Fruit fly (Drosophila melanogaster) whole organism, embryonic: ENCODE data around the gene Dic61B.
A peak's percentile ranks its signal among the peaks of the same experiment; 100 is the strongest.

Experiments used
- Abd-B ChIP-seq: fragments of 200-800 bp; sonication (Bioruptor generic); optimal IDR thresholded peaks from 2 replicates; lab custom pipeline; 2018; ENCODE audit warnings: missing biosample characterization, mild to moderate bottlenecking, missing genetic modification characterization, moderate library complexity
- CG10543 ChIP-seq: fragments of 200-800 bp; sonication (Bioruptor generic); optimal IDR thresholded peaks from 3 replicates; lab custom pipeline; 2017; ENCODE audit warnings: missing biosample characterization, mild to moderate bottlenecking, missing genetic modification characterization, moderate library complexity
- CG13775 ChIP-seq: fragments of 200-800 bp; sonication (Bioruptor generic); optimal IDR thresholded peaks from 3 replicates; lab custom pipeline; 2017; ENCODE audit warnings: missing biosample characterization, mild to moderate bottlenecking, missing genetic modification characterization
- CG14441 ChIP-seq: fragments of 200-800 bp; sonication (Bioruptor generic); IDR thresholded peaks from 2 replicates; pipeline ENCODE4 v1.3.6; 2022; ENCODE audit warnings: missing biosample characterization, missing genetic modification characterization
- CG15011 ChIP-seq: fragments of 200-800 bp; sonication (Bioruptor generic); optimal IDR thresholded peaks from 3 replicates; lab custom pipeline; 2018; ENCODE audit warnings: missing biosample characterization, mild to moderate bottlenecking, missing genetic modification characterization
- CG17359 ChIP-seq: fragments of 200-800 bp; sonication (Bioruptor generic); optimal IDR thresholded peaks from 3 replicates; lab custom pipeline; 2018; ENCODE audit warnings: missing biosample characterization, mild to moderate bottlenecking, missing genetic modification characterization, moderate library complexity
- CG32532 ChIP-seq: fragments of 200-800 bp; sonication (Bioruptor generic); IDR thresholded peaks from 2 replicates; pipeline ENCODE4 v1.3.6; 2022; ENCODE audit warnings: missing biosample characterization, missing genetic modification characterization
- CG32767 ChIP-seq: fragments of 200-800 bp; sonication (Bioruptor generic); IDR thresholded peaks from 2 replicates; pipeline ENCODE4 v1.3.6; 2022; ENCODE audit warnings: missing biosample characterization, missing genetic modification characterization
- CG34376 ChIP-seq: fragments of 200-800 bp; sonication (Bioruptor generic); optimal IDR thresholded peaks from 2 replicates; lab custom pipeline; 2018; ENCODE audit warnings: missing biosample characterization, mild to moderate bottlenecking, missing genetic modification characterization
- CG34422 ChIP-seq: fragments of 200-800 bp; sonication (Bioruptor generic); IDR thresholded peaks from 3 replicates; pipeline ENCODE4 v1.3.6; 2022; ENCODE audit warnings: missing biosample characterization, missing genetic modification characterization
- CG6175 ChIP-seq: fragments of 200-800 bp; sonication (Bioruptor generic); IDR thresholded peaks from 3 replicates; pipeline ENCODE4 v1.3.6; 2022; ENCODE audit warnings: missing biosample characterization, missing genetic modification characterization
- CG6765 ChIP-seq: fragments of 200-800 bp; sonication (Bioruptor generic); optimal IDR thresholded peaks from 3 replicates; lab custom pipeline; 2017; ENCODE audit warnings: missing biosample characterization, mild to moderate bottlenecking, missing genetic modification characterization
- CG8290 ChIP-seq, 3 experiments: fragments of 200-800 bp; sonication (Bioruptor generic); optimal IDR thresholded peaks; 2 replicates each; lab custom pipeline; 2016 to 2019; ENCODE audit warnings: missing biosample characterization in 3 of 3, missing genetic modification characterization in 3 of 3, mild to moderate bottlenecking in 2 of 3, moderate library complexity in 1 of 3
- CG9932 ChIP-seq: fragments of 200-800 bp; sonication (Bioruptor generic); IDR thresholded peaks from 2 replicates; pipeline ENCODE4 v1.3.6; 2022; ENCODE audit warnings: missing biosample characterization, missing genetic modification characterization
- Doc3 ChIP-seq: fragments of 200-800 bp; sonication (Bioruptor generic); IDR thresholded peaks from 3 replicates; pipeline ENCODE4 v1.3.6; 2022; ENCODE audit warnings: missing biosample characterization, missing genetic modification characterization; ENCODE audit not compliant: partially characterized antibody
- Drgx ChIP-seq: fragments of 200-800 bp; sonication (Bioruptor generic); IDR thresholded peaks from 2 replicates; pipeline ENCODE4 v1.3.6; 2022; ENCODE audit warnings: missing biosample characterization, missing genetic modification characterization
- E2f1 ChIP-seq: fragments of 200-800 bp; sonication (Bioruptor generic); IDR thresholded peaks from 2 replicates; pipeline ENCODE4 v1.3.6; 2022; ENCODE audit warnings: missing biosample characterization, missing genetic modification characterization
- Fer1 ChIP-seq: fragments of 200-800 bp; sonication (Bioruptor generic); optimal IDR thresholded peaks from 2 replicates; lab custom pipeline; 2017; ENCODE audit warnings: missing biosample characterization, mild to moderate bottlenecking, missing genetic modification characterization
- HmgZ ChIP-seq: fragments of 200-800 bp; sonication (Bioruptor generic); optimal IDR thresholded peaks from 2 replicates; lab custom pipeline; 2018; ENCODE audit warnings: missing biosample characterization, mild to moderate bottlenecking, missing genetic modification characterization
- Hmr ChIP-seq: fragments of 200-800 bp; sonication (Bioruptor generic); optimal IDR thresholded peaks from 3 replicates; lab custom pipeline; 2017; ENCODE audit warnings: mild to moderate bottlenecking, missing biosample characterization, missing genetic modification reagents, missing genetic modification characterization
- Meics ChIP-seq: fragments of 200-800 bp; sonication (Bioruptor generic); optimal IDR thresholded peaks from 2 replicates; lab custom pipeline; 2017; ENCODE audit warnings: missing biosample characterization, mild to moderate bottlenecking, missing genetic modification characterization
- NC2α ChIP-seq: fragments of 200-800 bp; sonication (Bioruptor generic); optimal IDR thresholded peaks from 2 replicates; lab custom pipeline; 2016; ENCODE audit warnings: missing biosample characterization, missing genetic modification characterization
- Nf-YC ChIP-seq: fragments of 200-800 bp; optimal IDR thresholded peaks from 3 replicates; lab custom pipeline; 2019; ENCODE audit warnings: missing biosample characterization, mild to moderate bottlenecking, missing genetic modification characterization, moderate library complexity
- Pdp1 ChIP-seq, 2 experiments: fragments of 200-800 bp; sonication (Bioruptor generic); optimal IDR thresholded peaks; 3 replicates each; lab custom pipeline; 2016; ENCODE audit warnings: missing biosample characterization in 2 of 2, missing genetic modification characterization in 2 of 2, mild to moderate bottlenecking in 1 of 2, moderate library complexity in 1 of 2
- Trl ChIP-seq, 3 experiments: fragments of >200 bp in 2 of 3; fragments of 200-800 bp in 1 of 3; sonication (Bioruptor generic) in 1 of 3; optimal IDR thresholded peaks; 2 replicates in 1 of 3; 3 replicates in 2 of 3; lab custom pipeline; 2016 to 2017; ENCODE audit warnings: missing biosample characterization in 1 of 3, missing genetic modification characterization in 1 of 3
- YL-1 ChIP-seq: fragments of 200-800 bp; sonication (Bioruptor generic); optimal IDR thresholded peaks from 3 replicates; lab custom pipeline; 2017; ENCODE audit warnings: missing biosample characterization, mild to moderate bottlenecking, missing genetic modification characterization
- bbx ChIP-seq: fragments of 200-800 bp; sonication (Bioruptor generic); IDR thresholded peaks from 2 replicates; pipeline ENCODE4 v1.3.6; 2022; ENCODE audit warnings: missing biosample characterization, missing genetic modification characterization; ENCODE audit not compliant: partially characterized antibody
- bsh ChIP-seq, 2 experiments: fragments of 200-800 bp; sonication (Bioruptor generic); optimal IDR thresholded peaks; 2 replicates each; lab custom pipeline; 2017 to 2018; ENCODE audit warnings: mild to moderate bottlenecking in 2 of 2, missing biosample characterization in 2 of 2, missing genetic modification characterization in 2 of 2, moderate library complexity in 1 of 2
- btn ChIP-seq: fragments of 200-800 bp; sonication (Bioruptor generic); optimal IDR thresholded peaks from 2 replicates; lab custom pipeline; 2016; ENCODE audit warnings: missing biosample characterization, missing genetic modification characterization
- chm ChIP-seq: fragments of 200-800 bp; sonication (Bioruptor generic); IDR thresholded peaks from 2 replicates; pipeline ENCODE4 v1.3.6; 2022; ENCODE audit warnings: missing biosample characterization, missing genetic modification characterization
- crol ChIP-seq: fragments of 200-800 bp; sonication (Bioruptor generic); IDR thresholded peaks from 2 replicates; pipeline ENCODE4 v1.3.6; 2022; ENCODE audit warnings: missing biosample characterization, missing genetic modification characterization
- ems ChIP-seq: fragments of 200-800 bp; sonication (Bioruptor generic); optimal IDR thresholded peaks from 3 replicates; lab custom pipeline; 2016; ENCODE audit warnings: missing biosample characterization, missing genetic modification characterization
- eve ChIP-seq, 2 experiments: fragments of >200 bp; optimal IDR thresholded peaks; 2 replicates each; lab custom pipeline; 2017; ENCODE audit warnings: missing biosample characterization in 2 of 2, missing genetic modification characterization in 2 of 2
- lov ChIP-seq, 2 experiments: fragments of 200-800 bp in 1 of 2; fragments of >200 bp in 1 of 2; sonication (Bioruptor generic) in 1 of 2; IDR thresholded peaks in 1 of 2; optimal IDR thresholded peaks in 1 of 2; 2 replicates in 1 of 2; 3 replicates in 1 of 2; pipeline versions ENCODE4 v1.3.6 to Lab custom; 2017 to 2022; ENCODE audit warnings: missing biosample characterization in 1 of 2, missing genetic modification characterization in 1 of 2
- mirr ChIP-seq: fragments of 200-800 bp; sonication (Bioruptor generic); optimal IDR thresholded peaks from 3 replicates; lab custom pipeline; 2018; ENCODE audit warnings: missing biosample characterization, mild to moderate bottlenecking, missing genetic modification characterization
- otp ChIP-seq: fragments of 200-800 bp; sonication (Bioruptor generic); IDR thresholded peaks from 3 replicates; pipeline ENCODE4, ENCODE4 v1.3.6; 2022; ENCODE audit warnings: missing biosample characterization, missing genetic modification characterization
- pan ChIP-seq, 4 experiments: fragments of >200 bp in 3 of 4; fragments of 200-800 bp in 1 of 4; sonication (Bioruptor generic) in 1 of 4; optimal IDR thresholded peaks in 3 of 4; IDR thresholded peaks in 1 of 4; 2 replicates each; pipeline versions ENCODE4 v1.3.6 to Lab custom; 2017 to 2022; ENCODE audit warnings: missing biosample characterization in 2 of 4, missing genetic modification characterization in 2 of 4, mixed read lengths in 1 of 4
- pfk ChIP-seq: fragments of 200-800 bp; sonication (Bioruptor generic); optimal IDR thresholded peaks from 2 replicates; lab custom pipeline; 2018; ENCODE audit warnings: missing biosample characterization, mild to moderate bottlenecking, missing genetic modification characterization, moderate library complexity
- psq ChIP-seq: fragments of 200-800 bp; sonication (Bioruptor generic); optimal IDR thresholded peaks from 2 replicates; lab custom pipeline; 2017; ENCODE audit warnings: missing biosample characterization, missing genetic modification characterization
- sd ChIP-seq: fragments of 200-800 bp; sonication (Bioruptor generic); optimal IDR thresholded peaks from 3 replicates; lab custom pipeline; 2018; ENCODE audit warnings: missing biosample characterization, mild to moderate bottlenecking, missing genetic modification characterization, moderate library complexity
- sim ChIP-seq: fragments of 200-800 bp; sonication (Bioruptor generic); IDR thresholded peaks from 2 replicates; pipeline ENCODE4 v1.3.6; 2022; ENCODE audit warnings: missing biosample characterization, missing genetic modification characterization
- so ChIP-seq: fragments of 200-800 bp; sonication (Bioruptor generic); IDR thresholded peaks from 3 replicates; pipeline ENCODE4 v1.3.6; 2022; ENCODE audit warnings: missing biosample characterization, missing genetic modification characterization
- sob ChIP-seq: fragments of 200-800 bp; sonication (Bioruptor generic); IDR thresholded peaks from 2 replicates; pipeline ENCODE4 v1.3.6; 2022; ENCODE audit warnings: missing biosample characterization, missing genetic modification characterization
- sqz ChIP-seq: fragments of 200-800 bp; sonication (Bioruptor generic); optimal IDR thresholded peaks from 3 replicates; lab custom pipeline; 2018; ENCODE audit warnings: missing biosample characterization, mild to moderate bottlenecking, missing genetic modification characterization
- vvl ChIP-seq: fragments of 200-800 bp; sonication (Bioruptor generic); IDR thresholded peaks from 2 replicates; pipeline ENCODE4 v1.3.6; 2022; ENCODE audit warnings: missing biosample characterization, missing genetic modification characterization
- zfh1 ChIP-seq: fragments of 200-800 bp; sonication (Bioruptor generic); IDR thresholded peaks from 3 replicates; pipeline ENCODE4 v1.3.6; 2022; ENCODE audit warnings: missing biosample characterization, missing genetic modification characterization

Dic61B gene

DNA sequence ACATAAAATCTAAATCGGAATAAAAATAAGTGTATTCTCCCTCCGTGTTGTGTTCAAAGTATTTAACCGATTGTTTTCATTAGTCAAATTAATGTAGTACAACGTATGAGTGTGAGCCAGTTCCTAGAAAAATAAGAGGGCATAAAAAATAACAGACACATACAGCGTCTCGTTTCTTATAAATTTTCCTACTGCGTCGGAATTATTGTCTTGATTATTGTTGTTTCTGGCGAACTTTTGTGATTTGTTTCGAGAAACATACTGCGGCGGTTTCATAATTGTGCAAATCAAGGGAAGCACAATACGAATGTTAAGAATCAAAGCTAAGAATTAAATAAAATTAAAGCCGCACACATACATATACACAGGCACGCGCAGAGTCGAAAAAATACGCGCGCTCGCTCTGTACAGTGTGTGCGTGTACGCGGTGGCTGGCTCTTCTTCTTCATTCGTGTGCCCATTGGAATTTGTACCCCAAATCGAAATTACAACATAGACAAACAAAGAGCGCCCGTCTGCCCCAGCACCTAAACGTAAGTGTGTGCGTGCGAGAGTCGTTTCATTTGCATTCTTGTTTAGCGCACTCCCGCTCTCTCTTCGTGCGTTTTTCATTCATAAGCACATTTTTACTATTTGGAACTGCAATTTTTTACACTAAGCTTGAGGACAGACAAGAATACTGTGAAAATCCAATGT is 20.2 kb downstream of the Dic61B start:
- TF ChIP-seq eve (GFP tag; optimal IDR thresholded peaks at IDR 0.05; lab: Kevin White, UChicago): peak in 1 of 2 experiments; percentile 70
- TF ChIP-seq HmgZ (tag; lab: Kevin White, UChicago): peak; percentile 6
- TF ChIP-seq CG13775 (GFP tag; lab: Kevin White, UChicago): peak; percentile 6
- peak; percentile 13 for TF ChIP-seq CG17359 (tag; lab: Kevin White, UChicago)
- TF ChIP-seq Doc3: no peak
- peak in 1 of 2 experiments; percentile 39 for TF ChIP-seq bsh (GFP tag; optimal IDR thresholded peaks at IDR 0.05; lab: Kevin White, UChicago)
- TF ChIP-seq so (GFP tag; lab: Robert Waterston, UW): peak; percentile 11; the same call in 1 of the 3 replicates
- TF ChIP-seq bbx (GFP tag; lab: Robert Waterston, UW): peak; percentile 18; the same call in 1 of the 2 replicates
- TF ChIP-seq psq (GFP tag; lab: Kevin White, UChicago): no peak
- peak; percentile 22; the same call in 1 of the 3 replicates for TF ChIP-seq otp (GFP tag; lab: Robert Waterston, UW)
- TF ChIP-seq CG32767 (GFP tag; lab: Robert Waterston, UW): peak; percentile 16; the same call in 1 of the 2 replicates
- TF ChIP-seq CG10543 (GFP tag; lab: Kevin White, UChicago): peak; percentile 71
- TF ChIP-seq CG9932 (GFP tag; lab: Robert Waterston, UW): 0 out of 2 replicates have a peak, but pooled peaks have one; percentile 14
- TF ChIP-seq Drgx (GFP tag; lab: Robert Waterston, UW): peak; percentile 48
- peak in 1 of 2 experiments; percentile 53 for TF ChIP-seq Pdp1 (GFP tag; optimal IDR thresholded peaks at IDR 0.05; lab: Kevin White, UChicago)
- peak; percentile 62 for TF ChIP-seq pfk (GFP tag; lab: Kevin White, UChicago)
- TF ChIP-seq btn: no peak
- peak; percentile 65 for TF ChIP-seq crol (GFP tag; lab: Robert Waterston, UW)
- TF ChIP-seq CG32532: peak; percentile 64; the same call in 1 of the 2 replicates
- peak; percentile 31 for TF ChIP-seq CG34376 (GFP tag; lab: Kevin White, UChicago)
- TF ChIP-seq CG6765 (GFP tag; lab: Kevin White, UChicago): peak; percentile 10
- TF ChIP-seq sd (tag; lab: Kevin White, UChicago): peak; percentile 99
- peak; percentile 4 for TF ChIP-seq sqz (GFP tag; lab: Kevin White, UChicago)
- peak; percentile 41; the same call in 1 of the 2 replicates for TF ChIP-seq sim (GFP tag; lab: Robert Waterston, UW)
- TF ChIP-seq chm (GFP tag; lab: Robert Waterston, UW): peak; percentile 42; the same call in 1 of the 2 replicates
- peak; percentile 31; the same call in 1 of the 2 replicates for TF ChIP-seq E2f1 (GFP tag; lab: Robert Waterston, UW)
- TF ChIP-seq CG14441 (GFP tag; lab: Robert Waterston, UW): 0 out of 2 replicates have a peak, but pooled peaks have one; percentile 22
- peak; percentile 60 to 68 for TF ChIP-seq Trl (optimal IDR thresholded peaks at IDR 0.05; lab: Kevin White, UChicago)
- no peak for TF ChIP-seq Trl (GFP tag; optimal IDR thresholded peaks at IDR 0.05; lab: Kevin White, UChicago)
- TF ChIP-seq CG15011 (GFP tag; lab: Kevin White, UChicago): no peak
- peak; percentile 66 for TF ChIP-seq vvl (GFP tag; lab: Robert Waterston, UW)
- no peak for TF ChIP-seq NC2α (GFP tag; lab: Kevin White, UChicago)
- TF ChIP-seq ems (GFP tag; lab: Kevin White, UChicago): no peak
- TF ChIP-seq Nf-YC (tag; lab: Kevin White, UChicago): peak; percentile 20
- TF ChIP-seq zfh1 (GFP tag; lab: Robert Waterston, UW): 0 out of 3 replicates have a peak, but pooled peaks have one; percentile 13
- TF ChIP-seq Meics (GFP tag; lab: Kevin White, UChicago): peak; percentile 5
- peak; percentile 11 for TF ChIP-seq YL-1 (GFP tag; lab: Kevin White, UChicago)
- no peak for TF ChIP-seq CG8290 (GFP tag; optimal IDR thresholded peaks at IDR 0.05; lab: Kevin White, UChicago)
- peak in 1 of 2 experiments; percentile 52 for TF ChIP-seq CG8290 (tag; optimal IDR thresholded peaks at IDR 0.05; lab: Kevin White, UChicago)
- TF ChIP-seq lov (optimal IDR thresholded peaks at IDR 0.05; lab: Kevin White, UChicago): no peak
- TF ChIP-seq lov (GFP tag; IDR thresholded peaks at IDR 0.05; lab: Robert Waterston, UW): no peak
- peak; percentile 1 for TF ChIP-seq Abd-B
- TF ChIP-seq CG34422 (GFP tag; lab: Robert Waterston, UW): peak; percentile 72; the same call in 1 of the 3 replicates
- peak; percentile 7 for TF ChIP-seq Hmr
- TF ChIP-seq sob (GFP tag; lab: Robert Waterston, UW): peak; percentile 37; the same call in 1 of the 2 replicates
- 0 out of 3 replicates have a peak, but pooled peaks have one; percentile 22 for TF ChIP-seq CG6175 (GFP tag; lab: Robert Waterston, UW)
- TF ChIP-seq pan (optimal IDR thresholded peaks at IDR 0.05; lab: Kevin White, UChicago): no peak
- peak in 1 of 2 experiments; percentile 21 for TF ChIP-seq pan (GFP tag; optimal IDR thresholded peaks at IDR 0.05 in 1 of 2, IDR thresholded peaks at IDR 0.05 in 1 of 2)
- TF ChIP-seq Fer1 (GFP tag; lab: Kevin White, UChicago): peak; percentile 34
- peak; percentile 84 for TF ChIP-seq mirr (GFP tag; lab: Kevin White, UChicago)
